Worm (Caenorhabditis elegans) whole organism, L3 larva: Measurements from ENCODE around the gene srx-38.

Experiments used
- R02D3.7 ChIP-seq: fragments of 150-350 bp; optimal IDR thresholded peaks from 2 replicates; lab custom pipeline; 2014; ENCODE audit warnings: missing biosample characterization, missing genetic modification characterization
- ceh-82 ChIP-seq: fragments of 150-350 bp; optimal IDR thresholded peaks from 2 replicates; lab custom pipeline; 2014; ENCODE audit warnings: missing biosample characterization, missing genetic modification characterization
- elt-1 ChIP-seq: fragments of 150-350 bp; optimal IDR thresholded peaks from 2 replicates; lab custom pipeline; 2014; ENCODE audit warnings: missing biosample characterization, missing genetic modification characterization
- elt-2 ChIP-seq: sonication (generic microtip); optimal IDR thresholded peaks from 2 replicates; lab custom pipeline; 2016; ENCODE audit warnings: missing genetic modification reagents, mild to moderate bottlenecking, missing genetic modification characterization, missing compliant biosample characterization
- nfya-1 ChIP-seq: sonication (generic microtip); optimal IDR thresholded peaks from 2 replicates; lab custom pipeline; 2017; ENCODE audit warnings: missing genetic modification characterization, mild to moderate bottlenecking, missing compliant biosample characterization, antibody characterized with exemption, moderate library complexity; ENCODE audit not compliant: insufficient read depth
- nhr-12 ChIP-seq: fragments of 150-350 bp; optimal IDR thresholded peaks from 2 replicates; lab custom pipeline; 2014; ENCODE audit warnings: missing biosample characterization, missing genetic modification characterization
- nhr-67 ChIP-seq: fragments of 150-350 bp; optimal IDR thresholded peaks from 2 replicates; lab custom pipeline; 2014; ENCODE audit warnings: missing biosample characterization, missing genetic modification characterization
- nhr-77 ChIP-seq: fragments of 150-350 bp; optimal IDR thresholded peaks from 2 replicates; lab custom pipeline; 2014; ENCODE audit warnings: missing biosample characterization, missing genetic modification characterization
- pqm-1 ChIP-seq: fragments of 150-350 bp; optimal IDR thresholded peaks from 2 replicates; lab custom pipeline; 2017; ENCODE audit warnings: missing biosample characterization, missing genetic modification characterization, inconsistent platforms
- tbx-2 ChIP-seq: sonication (generic microtip); optimal IDR thresholded peaks from 2 replicates; lab custom pipeline; 2016; ENCODE audit warnings: mild to moderate bottlenecking, missing genetic modification characterization, missing compliant biosample characterization
- zag-1 ChIP-seq: fragments of 150-350 bp; optimal IDR thresholded peaks from 2 replicates; lab custom pipeline; 2014; ENCODE audit warnings: missing biosample characterization, missing genetic modification characterization

ce11 chrV:5143785-5144184 is 11.6 kb downstream of the srx-38 start, which contains the start of gene srh-129:
- TF ChIP-seq zag-1 (tag; lab: Kevin White, UChicago), result no peak
- TF ChIP-seq nhr-12 (tag; lab: Kevin White, UChicago), result no peak
- TF ChIP-seq R02D3.7, result no peak
- TF ChIP-seq pqm-1, result no peak
- TF ChIP-seq elt-1 (tag; lab: Kevin White, UChicago), result no peak
- TF ChIP-seq nfya-1 (tag; lab: Kevin White, UChicago), result no peak
- TF ChIP-seq elt-2 (tag; lab: Kevin White, UChicago), result no peak
- no peak for TF ChIP-seq nhr-77 (tag; lab: Kevin White, UChicago)
- no peak for TF ChIP-seq tbx-2
- TF ChIP-seq nhr-67 (tag; lab: Kevin White, UChicago), result no peak
- TF ChIP-seq ceh-82 (tag; lab: Kevin White, UChicago), result no peak
